Worm (Caenorhabditis elegans): ENCODE results near the gene ocr-1.

- TF ChIP-seq nfya-2 (GFP tag; IDR thresholded peaks at IDR 0.05) (no peak), rec-8 (tag; optimal IDR thresholded peaks at IDR 0.05) (no peak), C06A6.2 (GFP tag; conservative IDR thresholded peaks at IDR 0.05) (no peak), attf-3 (GFP tag; conservative IDR thresholded peaks at IDR 0.05) (no peak), ztf-25 (GFP tag; IDR thresholded peaks at IDR 0.05) (no peak)
Observed at ce11 chrV:10802060-10802459, 37.9 kb downstream of the ocr-1 start.

All from whole organism, young adult.